Worm (Caenorhabditis elegans) whole organism, early embryonic: ENCODE results near the gene sre-1.
A peak's percentile ranks its signal among the peaks of the same experiment; 100 is the strongest.

Experiments
- B0310.2 ChIP-seq: sonication (generic microtip); optimal IDR thresholded peaks from 2 replicates; lab custom pipeline; 2016; ENCODE audit warnings: mild to moderate bottlenecking, missing genetic modification characterization, missing compliant biosample characterization
- F13C5.2 ChIP-seq: sonication (generic microtip); optimal IDR thresholded peaks from 2 replicates; lab custom pipeline; 2017; ENCODE audit warnings: mild to moderate bottlenecking, missing genetic modification characterization, inconsistent platforms, missing compliant biosample characterization
- aly-1 ChIP-seq: sonication (generic microtip); optimal IDR thresholded peaks from 2 replicates; lab custom pipeline; 2016; ENCODE audit warnings: missing genetic modification characterization, missing compliant biosample characterization
- ama-1 ChIP-seq: fragments of 150-350 bp; optimal IDR thresholded peaks from 2 replicates; lab custom pipeline; 2014
- ceh-13 ChIP-seq: fragments of 200-800 bp; sonication (Bioruptor generic); optimal IDR thresholded peaks from 2 replicates; lab custom pipeline; 2018; ENCODE audit warnings: mild to moderate bottlenecking, missing genetic modification characterization, missing compliant biosample characterization
- ceh-36 ChIP-seq: sonication (generic microtip); optimal IDR thresholded peaks from 2 replicates; lab custom pipeline; 2016; ENCODE audit warnings: missing genetic modification characterization, inconsistent platforms, missing compliant biosample characterization
- ets-7 ChIP-seq: sonication (generic microtip); optimal IDR thresholded peaks from 2 replicates; lab custom pipeline; 2016; ENCODE audit warnings: missing genotype, missing genetic modification characterization, missing compliant biosample characterization
- flt-1 ChIP-seq: fragments of 200-800 bp; sonication (Bioruptor generic); IDR thresholded peaks from 2 replicates; pipeline ENCODE4 v1.3.6; 2022; ENCODE audit warnings: missing genetic modification characterization, missing compliant biosample characterization
- hmbx-1 ChIP-seq: sonication (generic microtip); optimal IDR thresholded peaks from 2 replicates; lab custom pipeline; 2016; ENCODE audit warnings: mild to moderate bottlenecking, missing genetic modification characterization, missing compliant biosample characterization
- hmg-4 ChIP-seq: fragments of 200-800 bp; sonication (Bioruptor generic); optimal IDR thresholded peaks from 2 replicates; lab custom pipeline; 2018; ENCODE audit warnings: mild to moderate bottlenecking, missing genetic modification characterization, missing compliant biosample characterization
- hnd-1 ChIP-seq: sonication (generic microtip); optimal IDR thresholded peaks from 2 replicates; lab custom pipeline; 2016; ENCODE audit warnings: missing genetic modification characterization, missing compliant biosample characterization
- pes-1 ChIP-seq: fragments of 200-800 bp; sonication (Bioruptor generic); IDR thresholded peaks from 2 replicates; pipeline ENCODE4 v1.3.6; 2022; ENCODE audit warnings: missing genetic modification reagents, missing genetic modification characterization, missing compliant biosample characterization
- scrt-1 ChIP-seq: fragments of 200-800 bp; sonication (Bioruptor generic); IDR thresholded peaks from 2 replicates; pipeline ENCODE4 v1.3.6; 2022; ENCODE audit warnings: missing genetic modification characterization, missing compliant biosample characterization
- sea-1 ChIP-seq: fragments of 200-800 bp; sonication (Bioruptor generic); conservative IDR thresholded peaks from 2 replicates; pipeline ENCODE4 v1.3.6; 2022; ENCODE audit warnings: missing genetic modification characterization, missing compliant biosample characterization
- tbx-11 ChIP-seq: fragments of 200-800 bp; sonication (Bioruptor generic); IDR thresholded peaks from 2 replicates; pipeline ENCODE4 v1.3.6; 2022; ENCODE audit warnings: missing genetic modification characterization, missing compliant biosample characterization
- tbx-37 ChIP-seq: fragments of 200-800 bp; sonication (Bioruptor generic); conservative IDR thresholded peaks from 2 replicates; pipeline ENCODE4 v1.3.6; 2022; ENCODE audit warnings: missing genetic modification reagents, missing genetic modification characterization, missing compliant biosample characterization
- tra-4 ChIP-seq: sonication (generic microtip); optimal IDR thresholded peaks from 2 replicates; lab custom pipeline; 2017; ENCODE audit warnings: missing genetic modification characterization, missing compliant biosample characterization

sre-1 gene

DNA sequence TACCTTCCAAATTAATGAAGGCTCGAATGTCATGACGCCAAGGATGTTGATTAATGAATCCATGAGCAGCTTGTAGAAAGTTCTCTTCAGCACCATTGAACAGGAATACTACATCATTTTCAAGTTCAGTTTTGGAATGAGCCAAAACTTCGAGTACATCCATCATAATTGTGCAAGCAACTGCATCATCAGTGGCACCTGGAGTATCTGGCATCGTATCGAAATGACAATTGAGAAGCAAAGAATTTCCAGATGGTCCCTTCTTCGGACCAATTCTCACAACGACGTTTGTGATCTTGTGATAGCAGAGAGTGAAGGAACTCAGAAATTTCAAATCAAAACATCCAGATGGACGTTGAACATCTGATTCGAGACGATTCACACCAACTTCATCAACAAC is 5.1 kb upstream of the sre-1 start:
- TF ChIP-seq tra-4 (tag; lab: Kevin White, UChicago) (no peak), sea-1 (GFP tag; lab: Robert Waterston, UW) (no peak), aly-1 (no peak), B0310.2 (no peak), pes-1 (GFP tag; lab: Robert Waterston, UW) (no peak)

DNA sequence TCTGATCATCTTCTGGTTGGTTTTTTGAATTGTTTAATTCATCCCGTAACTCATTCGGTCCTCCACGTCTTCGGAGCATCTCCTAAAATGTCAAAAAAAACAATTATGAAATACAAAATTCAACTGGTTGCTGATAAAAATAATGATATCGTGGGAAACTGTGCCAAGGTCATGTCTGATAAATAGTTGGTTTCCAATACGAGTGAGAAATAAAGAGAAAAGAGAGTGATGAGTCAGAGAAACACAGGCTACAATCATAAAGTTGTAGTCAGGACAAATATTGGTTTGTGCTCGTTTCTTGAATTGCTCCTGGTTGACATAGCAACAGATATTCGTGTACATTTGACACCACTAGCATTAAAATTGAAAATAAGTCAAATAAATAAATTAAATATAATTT is 4.4 kb upstream of the sre-1 start, which contains the start of gene B0495.7:
Gene B0495.7, minus strand, starts transcription at position 82 of the 400 bp plus-strand sequence.
- TF ChIP-seq aly-1 (no peak), flt-1 (GFP tag; lab: Robert Waterston, UW) (no peak), hmg-4 (GFP tag; lab: Kevin White, UChicago) (no peak), B0310.2 (no peak), sea-1 (GFP tag; lab: Robert Waterston, UW) (no peak), ets-7 (no peak), ceh-13 (GFP tag; lab: Kevin White, UChicago) (no peak), pes-1 (GFP tag; lab: Robert Waterston, UW) (no peak), hnd-1 (tag; lab: Kevin White, UChicago) (no peak), tra-4 (tag; lab: Kevin White, UChicago) (no peak)

DNA sequence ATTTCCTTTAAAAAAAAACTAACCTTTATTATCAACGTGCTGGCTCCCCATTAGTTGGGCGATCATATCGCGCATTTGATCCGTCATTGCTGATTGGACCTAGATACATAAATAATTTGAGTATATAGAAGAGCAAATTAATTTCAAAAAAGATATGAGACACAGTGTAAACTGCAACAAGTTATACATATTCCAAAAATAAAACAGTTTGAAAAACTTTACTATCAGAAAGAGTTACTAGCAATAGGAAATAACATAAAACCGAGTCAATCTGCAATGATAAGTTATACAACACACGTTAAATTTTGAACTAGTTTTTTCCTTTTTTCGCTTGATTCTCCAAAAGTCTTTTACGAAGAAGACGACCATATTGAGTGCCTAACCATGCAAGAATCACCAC is 2.1 kb upstream of the sre-1 start, which contains the start of gene luc-7L:
Gene luc-7L, minus strand, starts transcription at position 101 of the 400 bp plus-strand sequence.
- no peak for TF ChIP-seq ceh-13 (GFP tag; lab: Kevin White, UChicago)
- no peak for TF ChIP-seq ceh-36 (tag; lab: Kevin White, UChicago)
- TF ChIP-seq scrt-1: no peak
- no peak for TF ChIP-seq tbx-11
- no peak for TF ChIP-seq tbx-37
- no peak for TF ChIP-seq pes-1 (GFP tag; lab: Robert Waterston, UW)
- TF ChIP-seq flt-1 (GFP tag; lab: Robert Waterston, UW): no peak
- no peak for TF ChIP-seq hnd-1 (tag; lab: Kevin White, UChicago)
- TF ChIP-seq F13C5.2 (tag; lab: Kevin White, UChicago): no peak
- no peak for TF ChIP-seq hmbx-1 (tag; lab: Kevin White, UChicago)
- no peak for TF ChIP-seq hmg-4 (GFP tag; lab: Kevin White, UChicago)
- no peak for TF ChIP-seq B0310.2

DNA sequence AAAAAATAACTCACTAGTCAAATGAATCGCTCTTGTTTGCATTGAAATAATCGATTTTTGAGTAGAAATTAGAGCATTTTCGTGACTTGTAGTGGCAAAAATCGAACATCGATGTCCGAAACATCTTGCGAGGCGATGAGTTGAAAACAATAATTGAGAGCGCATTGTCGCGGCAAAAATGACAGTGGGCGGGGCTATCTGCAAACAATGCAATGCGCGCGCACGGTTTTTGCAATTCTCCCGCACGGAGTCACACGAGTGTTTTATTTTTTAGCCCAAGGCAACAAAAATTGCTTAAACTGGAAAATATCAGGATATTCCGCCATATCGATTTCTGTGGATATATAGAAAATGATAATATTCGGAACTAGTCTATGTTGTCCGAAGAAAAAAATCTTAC is 964 bp upstream of the sre-1 start, which contains the start of gene B0495.9:
Gene B0495.9, minus strand, starts transcription at position 171 of the 400 bp plus-strand sequence.
- TF ChIP-seq ama-1 (lab: Kevin White, UChicago): no peak
- peak; percentile 76 for TF ChIP-seq B0310.2
- TF ChIP-seq sea-1 (GFP tag; lab: Robert Waterston, UW): peak; percentile 91
- TF ChIP-seq hmg-4 (GFP tag; lab: Kevin White, UChicago): peak; percentile 91
- TF ChIP-seq tbx-11: peak; percentile 84
- peak; percentile 49 for TF ChIP-seq hmbx-1 (tag; lab: Kevin White, UChicago)
- peak; percentile 91 for TF ChIP-seq ets-7
- TF ChIP-seq pes-1 (GFP tag; lab: Robert Waterston, UW): peak; percentile 91
- peak; percentile 83 for TF ChIP-seq aly-1
- TF ChIP-seq ceh-13 (GFP tag; lab: Kevin White, UChicago): peak; percentile 80
- TF ChIP-seq tra-4 (tag; lab: Kevin White, UChicago): peak; percentile 66
- TF ChIP-seq scrt-1: peak; percentile 90
- TF ChIP-seq flt-1 (GFP tag; lab: Robert Waterston, UW): peak; percentile 85
- peak; percentile 81 for TF ChIP-seq tbx-37
- peak; percentile 77 for TF ChIP-seq ceh-36 (tag; lab: Kevin White, UChicago)
- peak; percentile 77 for TF ChIP-seq hnd-1 (tag; lab: Kevin White, UChicago)
- peak; percentile 95 for TF ChIP-seq F13C5.2 (tag; lab: Kevin White, UChicago)

DNA sequence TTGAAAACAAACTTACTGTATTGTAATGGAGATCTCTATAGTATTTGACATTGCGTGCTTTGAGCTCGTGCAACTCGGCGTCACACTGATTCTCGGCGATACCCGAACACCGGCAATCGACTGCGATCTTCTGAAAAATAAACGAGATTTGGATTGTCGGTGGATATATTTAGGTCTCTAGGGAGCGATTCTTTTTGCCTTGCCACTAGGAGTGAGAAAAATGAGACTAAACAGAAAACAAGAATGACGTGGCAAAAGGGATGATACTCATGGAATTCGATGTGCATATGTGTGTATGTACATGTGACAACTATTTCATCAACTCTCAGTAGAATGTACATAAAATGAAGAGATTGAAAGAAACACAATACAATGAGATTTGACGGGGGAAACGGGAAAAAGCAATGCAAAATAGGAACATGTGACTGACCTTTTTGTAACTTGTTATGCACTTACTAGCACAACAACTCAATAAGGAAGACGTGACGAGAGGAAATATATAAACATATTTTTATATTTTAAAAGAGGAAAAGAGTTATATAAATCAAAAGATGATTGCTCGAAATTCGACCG is 5.2 kb downstream of the sre-1 start:
- TF ChIP-seq B0310.2 (no peak), F13C5.2 (tag; lab: Kevin White, UChicago) (no peak), tbx-11 (no peak), pes-1 (GFP tag; lab: Robert Waterston, UW) (no peak)

DNA sequence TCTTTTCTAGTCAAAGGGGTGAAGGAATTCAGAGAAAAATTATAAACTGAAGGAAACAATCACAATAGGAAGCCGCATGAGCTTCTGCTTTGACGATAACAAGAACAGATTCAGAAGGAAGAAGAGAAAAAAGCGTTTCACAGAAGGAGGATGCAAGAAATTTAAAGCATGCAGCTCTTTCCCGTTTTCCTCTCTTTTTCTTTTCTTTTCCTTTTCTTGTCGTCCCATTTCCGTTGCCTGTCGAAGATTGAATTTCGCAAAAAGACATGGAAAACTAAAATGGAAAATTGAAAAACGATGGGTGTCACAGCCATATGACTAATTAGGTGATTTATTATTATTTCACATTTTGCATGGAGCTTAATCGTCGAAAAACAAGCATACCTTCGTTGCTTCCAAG is 6.6 kb downstream of the sre-1 start:
- TF ChIP-seq tbx-11 (no peak), ets-7 (no peak), scrt-1 (no peak), tra-4 (tag; lab: Kevin White, UChicago) (no peak), F13C5.2 (tag; lab: Kevin White, UChicago) (no peak), hmg-4 (GFP tag; lab: Kevin White, UChicago) (no peak), ama-1 (lab: Kevin White, UChicago) (no peak), pes-1 (GFP tag; lab: Robert Waterston, UW) (no peak), flt-1 (GFP tag; lab: Robert Waterston, UW) (no peak), hnd-1 (tag; lab: Kevin White, UChicago) (no peak), ceh-36 (tag; lab: Kevin White, UChicago) (no peak), tbx-37 (no peak), sea-1 (GFP tag; lab: Robert Waterston, UW) (no peak), aly-1 (no peak), B0310.2 (no peak), ceh-13 (GFP tag; lab: Kevin White, UChicago) (no peak), hmbx-1 (tag; lab: Kevin White, UChicago) (no peak)

DNA sequence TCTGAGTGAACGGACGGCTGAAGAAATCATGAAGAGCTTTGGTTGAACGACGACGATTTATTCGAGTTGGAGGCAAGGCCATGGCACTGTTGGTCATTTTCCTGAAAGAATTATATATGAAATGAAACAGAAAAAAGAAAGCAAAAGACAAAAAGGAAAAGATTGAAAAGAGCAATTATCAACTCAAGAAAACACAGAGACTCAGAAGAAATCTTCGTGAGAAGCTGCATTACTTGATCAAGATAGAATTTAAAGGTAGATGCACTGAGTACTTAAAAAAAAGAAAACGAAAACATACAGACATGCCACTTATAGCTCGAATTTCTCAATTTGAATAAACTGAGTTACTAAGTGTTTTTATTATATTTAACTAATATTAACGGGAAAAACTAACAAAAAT is 9.0 kb downstream of the sre-1 start, which contains the start of gene cpna-5:
Gene cpna-5, minus strand, starts transcription at position 101 of the 400 bp plus-strand sequence.
- TF ChIP-seq aly-1 (no peak), hmg-4 (GFP tag; lab: Kevin White, UChicago) (no peak), pes-1 (GFP tag; lab: Robert Waterston, UW) (no peak), ets-7 (no peak), tra-4 (tag; lab: Kevin White, UChicago) (no peak), ceh-13 (GFP tag; lab: Kevin White, UChicago) (no peak), ceh-36 (tag; lab: Kevin White, UChicago) (no peak), flt-1 (GFP tag; lab: Robert Waterston, UW) (no peak), F13C5.2 (tag; lab: Kevin White, UChicago) (no peak), sea-1 (GFP tag; lab: Robert Waterston, UW) (no peak), tbx-37 (no peak), hnd-1 (tag; lab: Kevin White, UChicago) (no peak), B0310.2 (no peak), hmbx-1 (tag; lab: Kevin White, UChicago) (no peak), scrt-1 (no peak), tbx-11 (no peak), ama-1 (lab: Kevin White, UChicago) (no peak)
